Worm (Caenorhabditis elegans): ENCODE data around the gene mrpl-42.
A peak's percentile ranks its signal among the peaks of the same experiment; 100 is the strongest.

The mrpl-42 gene

DNA sequence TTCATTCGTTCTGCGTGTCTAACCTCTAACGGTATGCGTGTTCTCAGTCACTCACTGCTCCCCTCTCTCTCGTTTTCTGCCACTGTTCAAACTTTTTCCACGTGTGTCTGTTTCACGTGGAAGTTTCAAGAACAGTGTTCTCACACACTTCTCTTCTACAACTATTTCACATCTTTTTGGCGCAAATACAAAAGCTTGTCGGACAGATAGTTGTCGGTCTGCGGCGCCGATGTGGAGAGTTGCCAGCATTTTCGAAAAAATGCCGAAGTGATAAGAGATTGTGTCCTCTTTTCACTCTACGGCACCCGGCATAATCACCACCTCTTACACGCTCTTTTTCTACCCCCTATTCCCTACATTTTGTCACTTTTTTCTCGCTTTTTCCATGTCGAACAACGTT is 24.1 kb upstream of the mrpl-42 start (continued):
- no peak for TF ChIP-seq tra-1 (GFP tag; IDR thresholded peaks at IDR 0.05)
- TF ChIP-seq T20F7.1 (GFP tag; optimal IDR thresholded peaks at IDR 0.05), result no peak
- no peak for TF ChIP-seq zfp-3 (GFP tag; conservative IDR thresholded peaks at IDR 0.05)
- TF ChIP-seq Y75B8A.6 (GFP tag; IDR thresholded peaks at IDR 0.05), result no peak
- no peak for TF ChIP-seq lin-29 (GFP tag; IDR thresholded peaks at IDR 0.05)
- TF ChIP-seq dpl-1 (GFP tag; optimal IDR thresholded peaks at IDR 0.05), result no peak
- TF ChIP-seq daf-16 (GFP tag; optimal IDR thresholded peaks at IDR 0.05), result no peak
- TF ChIP-seq daf-16 (tag; optimal IDR thresholded peaks at IDR 0.05), result peak; percentile 32
- peak; percentile 59 for TF ChIP-seq pqm-1 (tag; optimal IDR thresholded peaks at IDR 0.05)
- TF ChIP-seq egl-43 (GFP tag; IDR thresholded peaks at IDR 0.05), result no peak
- no peak for TF ChIP-seq lim-7 (GFP tag; IDR thresholded peaks at IDR 0.05)
- TF ChIP-seq F10B5.3 (tag; optimal IDR thresholded peaks at IDR 0.05), result no peak
- TF ChIP-seq ztf-7 (tag; optimal IDR thresholded peaks at IDR 0.05), result no peak
- no peak for TF ChIP-seq daf-8 (GFP tag; IDR thresholded peaks at IDR 0.05)
- TF ChIP-seq hlh-30 (tag; optimal IDR thresholded peaks at IDR 0.05; ENCODE audit: insufficient read depth), result peak; percentile 47
- TF ChIP-seq mdl-1 (tag; optimal IDR thresholded peaks at IDR 0.05), result peak in 1 of 2 experiments; percentile 1
- TF ChIP-seq nhr-42 (GFP tag; IDR thresholded peaks at IDR 0.05), result no peak
- TF ChIP-seq daf-19 (GFP tag; conservative IDR thresholded peaks at IDR 0.05), result no peak
- no peak for TF ChIP-seq hmg-1.1 (GFP tag; IDR thresholded peaks at IDR 0.05)
- no peak for TF ChIP-seq F49E8.2 (tag; optimal IDR thresholded peaks at IDR 0.05; ENCODE audit: borderline replicate concordance)
- no peak for TF ChIP-seq Y5F2A.4 (GFP tag; optimal IDR thresholded peaks at IDR 0.05)
- no peak for TF ChIP-seq nhr-48 (tag; optimal IDR thresholded peaks at IDR 0.05)
- TF ChIP-seq madf-9 (GFP tag; conservative IDR thresholded peaks at IDR 0.05), result no peak
- TF ChIP-seq set-16 (GFP tag; IDR thresholded peaks at IDR 0.05), result no peak
- TF ChIP-seq mxl-3 (GFP tag; optimal IDR thresholded peaks at IDR 0.05), result peak; percentile 41
- no peak for TF ChIP-seq nhr-10 (tag; optimal IDR thresholded peaks at IDR 0.05)
- TF ChIP-seq zag-1 (tag; optimal IDR thresholded peaks at IDR 0.05), result no peak
- TF ChIP-seq saeg-2 (GFP tag; IDR thresholded peaks at IDR 0.05), result no peak
- no peak for TF ChIP-seq fkh-10 (GFP tag; optimal IDR thresholded peaks at IDR 0.05)
- no peak for TF ChIP-seq Y48G9A.11 (GFP tag; IDR thresholded peaks at IDR 0.05)
- TF ChIP-seq dmd-6 (GFP tag; IDR thresholded peaks at IDR 0.05), result peak; percentile 68
- no peak for TF ChIP-seq pha-4 (GFP tag; IDR thresholded peaks at IDR 0.05)
- TF ChIP-seq pha-4 (tag; optimal IDR thresholded peaks at IDR 0.05), result no peak
- TF ChIP-seq gei-8 (GFP tag; optimal IDR thresholded peaks at IDR 0.05), result no peak
- no peak for TF ChIP-seq ces-1 (GFP tag; optimal IDR thresholded peaks at IDR 0.05)
- no peak for TF ChIP-seq lin-1 (GFP tag; IDR thresholded peaks at IDR 0.05)
- TF ChIP-seq ztf-11 (tag; optimal IDR thresholded peaks at IDR 0.05), result no peak
- TF ChIP-seq aha-1 (tag), result no peak
- no peak for TF ChIP-seq F44E2.7 (GFP tag; IDR thresholded peaks at IDR 0.05)
- no peak for TF ChIP-seq ctbp-1 (GFP tag; IDR thresholded peaks at IDR 0.05)
- no peak for TF ChIP-seq aly-2 (tag; optimal IDR thresholded peaks at IDR 0.05)
- TF ChIP-seq ceh-82 (tag; optimal IDR thresholded peaks at IDR 0.05), result no peak
- no peak for TF ChIP-seq attf-4 (tag; optimal IDR thresholded peaks at IDR 0.05)
- TF ChIP-seq nhr-6 (tag; optimal IDR thresholded peaks at IDR 0.05), result no peak
- peak; percentile 53 for TF ChIP-seq mep-1 (tag; optimal IDR thresholded peaks at IDR 0.05)
- TF ChIP-seq lin-39 (tag; optimal IDR thresholded peaks at IDR 0.05), result no peak
- no peak for TF ChIP-seq zip-2 (tag; optimal IDR thresholded peaks at IDR 0.05)
- no peak for TF ChIP-seq ZK546.5 (tag; optimal IDR thresholded peaks at IDR 0.05)
- TF ChIP-seq R02D3.7 (tag; optimal IDR thresholded peaks at IDR 0.05), result no peak
- TF ChIP-seq daf-12 (tag; optimal IDR thresholded peaks at IDR 0.05), result no peak
- no peak for TF ChIP-seq mdt-29 (GFP tag; IDR thresholded peaks at IDR 0.05)
- TF ChIP-seq cey-2 (tag; optimal IDR thresholded peaks at IDR 0.05; ENCODE audit: borderline replicate concordance, insufficient read depth), result no peak
- TF ChIP-seq lir-3 (tag; optimal IDR thresholded peaks at IDR 0.05), result no peak
- TF ChIP-seq spr-3 (GFP tag; optimal IDR thresholded peaks at IDR 0.05), result no peak

All from whole organism, L4 larva.